Fruit fly (Drosophila melanogaster): ENCODE measurements around the gene Mitofilin.

dm6 chr3R:22022623-22023022 is 512 bp downstream of the Mitofilin start:
- no peak for TF ChIP-seq CG14711 (tag; optimal IDR thresholded peaks at IDR 0.05)
- TF ChIP-seq cic (GFP tag; optimal IDR thresholded peaks at IDR 0.05): peak; percentile 51
- TF ChIP-seq Hr96 (GFP tag; optimal IDR thresholded peaks at IDR 0.05): no peak
- no peak for TF ChIP-seq CG11617 (GFP tag; optimal IDR thresholded peaks at IDR 0.05)
- no peak for TF ChIP-seq CG5204 (GFP tag; optimal IDR thresholded peaks at IDR 0.05)
- TF ChIP-seq pad (GFP tag; optimal IDR thresholded peaks at IDR 0.05): no peak
- TF ChIP-seq CG7101 (tag; optimal IDR thresholded peaks at IDR 0.05): no peak
- no peak for TF ChIP-seq CG7045 (GFP tag; optimal IDR thresholded peaks at IDR 0.05)
